Fruit fly (Drosophila melanogaster): ENCODE measurements around the gene CG45122.

The CG45122 gene

DNA sequence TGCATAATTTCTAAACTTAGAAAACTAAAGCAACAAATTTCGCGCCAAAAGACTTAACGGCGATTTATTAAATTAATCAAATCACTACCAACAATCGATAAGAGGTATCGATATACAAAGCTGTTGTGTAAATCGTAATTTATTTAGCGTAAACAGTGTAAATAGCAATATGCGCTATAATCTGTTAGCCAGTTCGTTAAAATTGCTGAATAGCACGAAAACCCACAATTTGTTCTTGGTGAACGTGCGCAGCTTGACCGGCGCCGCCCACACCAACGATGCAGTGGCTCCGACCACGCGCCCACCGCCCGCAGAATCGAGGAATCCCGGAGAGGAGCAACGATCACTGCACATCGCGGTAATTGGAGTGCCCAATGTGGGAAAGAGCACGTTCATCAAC is 48.4 kb upstream of the CG45122 start, which contains the start of gene CG7488 (continued):
- TF ChIP-seq Sin3A (optimal IDR thresholded peaks at IDR 0.05) (peak; percentile 2), CG18599 (GFP tag; optimal IDR thresholded peaks at IDR 0.05) (no peak), CG10147 (GFP tag; optimal IDR thresholded peaks at IDR 0.05) (no peak), HLH54F (GFP tag; optimal IDR thresholded peaks at IDR 0.05) (no peak), CG8388 (GFP tag; optimal IDR thresholded peaks at IDR 0.05) (peak; percentile 90), CG9437 (GFP tag; optimal IDR thresholded peaks at IDR 0.05) (peak; percentile 25), CG43689 (GFP tag; IDR thresholded peaks at IDR 0.05) (no peak), chinmo (GFP tag; IDR thresholded peaks at IDR 0.05; ENCODE audit: partially characterized antibody) (0 out of 4 replicates have a peak, but pooled peaks have one; percentile 36), Hr3 (GFP tag; optimal IDR thresholded peaks at IDR 0.05) (no peak), wek (GFP tag; optimal IDR thresholded peaks at IDR 0.05) (no peak), CG13624 (GFP tag; optimal IDR thresholded peaks at IDR 0.05) (no peak), CG33213 (GFP tag; optimal IDR thresholded peaks at IDR 0.05) (no peak), hth (optimal IDR thresholded peaks at IDR 0.05) (no peak), nerfin-2 (GFP tag; IDR thresholded peaks at IDR 0.05; ENCODE audit: partially characterized antibody) (peak; percentile 81; the same call in 1 of the 2 replicates), vfl (GFP tag; optimal IDR thresholded peaks at IDR 0.05) (no peak), CG12659 (GFP tag; optimal IDR thresholded peaks at IDR 0.05) (peak; percentile 17), sqz (GFP tag; optimal IDR thresholded peaks at IDR 0.05) (no peak), Bgb (GFP tag; IDR thresholded peaks at IDR 0.05; ENCODE audit: partially characterized antibody) (peak; percentile 85), Sry-δ (GFP tag; optimal IDR thresholded peaks at IDR 0.05) (peak; percentile 69), CG34224 (GFP tag; IDR thresholded peaks at IDR 0.05; ENCODE audit: partially characterized antibody) (peak; percentile 97), ftz-f1 (GFP tag; optimal IDR thresholded peaks at IDR 0.05) (no peak), Hand (GFP tag; optimal IDR thresholded peaks at IDR 0.05) (no peak), CG14667 (GFP tag; IDR thresholded peaks at IDR 0.05) (no peak), Hr51 (GFP tag; optimal IDR thresholded peaks at IDR 0.05) (no peak), CG3847 (GFP tag; IDR thresholded peaks at IDR 0.05) (no peak), E2f2 (GFP tag; IDR thresholded peaks at IDR 0.05) (peak; percentile 91), CG2678 (tag; optimal IDR thresholded peaks at IDR 0.05) (no peak), ase (GFP tag; IDR thresholded peaks at IDR 0.05) (0 out of 3 replicates have a peak, but pooled peaks have one; percentile 19), insv (GFP tag; optimal IDR thresholded peaks at IDR 0.05) (no peak), CG2889 (GFP tag; IDR thresholded peaks at IDR 0.05) (no peak), schlank (tag; optimal IDR thresholded peaks at IDR 0.05) (no peak), D19A (tag; optimal IDR thresholded peaks at IDR 0.05) (no peak), CG17186 (GFP tag; optimal IDR thresholded peaks at IDR 0.05) (peak; percentile 50), sens (GFP tag) (peak; percentile 76)

DNA sequence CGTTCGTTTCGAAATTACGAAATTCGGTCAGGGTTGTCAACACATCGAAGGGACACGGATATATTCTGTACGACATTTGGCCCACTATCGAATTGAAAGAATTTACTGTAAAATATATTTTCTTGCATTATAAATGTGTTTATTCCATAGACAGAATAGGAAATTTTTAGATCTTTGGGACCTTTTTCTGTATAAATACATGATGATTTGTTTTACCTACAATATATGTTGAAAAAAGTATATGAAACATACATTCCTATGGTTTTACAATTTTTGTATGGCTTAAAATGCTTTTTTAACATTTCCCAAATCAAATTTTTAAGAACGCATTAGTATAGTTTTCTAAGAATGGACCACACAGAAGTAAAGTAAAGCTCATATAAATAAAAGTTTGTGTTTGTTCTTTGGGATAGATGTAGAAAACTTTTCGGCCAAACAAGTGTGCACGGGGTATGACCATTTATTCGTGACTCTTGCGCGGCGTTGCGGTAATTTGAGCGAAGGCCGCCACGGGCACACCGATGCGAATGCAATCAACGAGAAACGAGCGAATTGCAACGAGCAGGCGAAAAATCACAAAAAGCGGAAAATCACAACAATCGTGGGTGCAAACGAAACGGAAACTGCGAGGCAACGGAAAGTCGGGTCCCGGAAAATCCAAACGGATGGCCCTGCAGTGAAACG is 46.3 kb upstream of the CG45122 start, which contains the start of the genes CG17327, CG44194 and CG7518:
TSS of gene CG17327 (minus strand) at position 177 of the 684 bp plus-strand sequence.
TSS of gene CG44194 (minus strand) at position 177 of the 684 bp plus-strand sequence.
TSS of gene CG7518 (plus strand) at position 540 of the 684 bp plus-strand sequence.
- TF ChIP-seq Blimp-1 (GFP tag; optimal IDR thresholded peaks at IDR 0.05) (no peak), nom (GFP tag; optimal IDR thresholded peaks at IDR 0.05) (no peak), amos (GFP tag; IDR thresholded peaks at IDR 0.05; ENCODE audit: partially characterized antibody) (peak; percentile 51), ssp (GFP tag; IDR thresholded peaks at IDR 0.05) (peak; percentile 96), Hmx (GFP tag; optimal IDR thresholded peaks at IDR 0.05) (no peak), slbo (GFP tag; IDR thresholded peaks at IDR 0.05) (peak; percentile 56), Neu2 (GFP tag; optimal IDR thresholded peaks at IDR 0.05; ENCODE audit: borderline replicate concordance) (no peak), HLH3B (GFP tag; IDR thresholded peaks at IDR 0.05) (no peak), emc (GFP tag; optimal IDR thresholded peaks at IDR 0.05) (no peak), Tbp (GFP tag; optimal IDR thresholded peaks at IDR 0.05) (no peak), E2f1 (GFP tag; IDR thresholded peaks at IDR 0.05) (no peak), wdn (GFP tag; IDR thresholded peaks at IDR 0.05) (no peak), H15 (GFP tag; IDR thresholded peaks at IDR 0.05) (no peak), CG12155 (GFP tag; optimal IDR thresholded peaks at IDR 0.05) (peak; percentile 99), zen2 (GFP tag; IDR thresholded peaks at IDR 0.05; ENCODE audit: partially characterized antibody) (no peak), CG1602 (GFP tag; optimal IDR thresholded peaks at IDR 0.05) (peak; percentile 11), bowl (GFP tag; IDR thresholded peaks at IDR 0.05) (no peak), nerfin-2 (GFP tag; IDR thresholded peaks at IDR 0.05; ENCODE audit: partially characterized antibody) (no peak), otp (GFP tag; IDR thresholded peaks at IDR 0.05) (no peak)
